Fruit fly (Drosophila melanogaster): ENCODE data around the gene Pa1.

The Pa1 gene

DNA sequence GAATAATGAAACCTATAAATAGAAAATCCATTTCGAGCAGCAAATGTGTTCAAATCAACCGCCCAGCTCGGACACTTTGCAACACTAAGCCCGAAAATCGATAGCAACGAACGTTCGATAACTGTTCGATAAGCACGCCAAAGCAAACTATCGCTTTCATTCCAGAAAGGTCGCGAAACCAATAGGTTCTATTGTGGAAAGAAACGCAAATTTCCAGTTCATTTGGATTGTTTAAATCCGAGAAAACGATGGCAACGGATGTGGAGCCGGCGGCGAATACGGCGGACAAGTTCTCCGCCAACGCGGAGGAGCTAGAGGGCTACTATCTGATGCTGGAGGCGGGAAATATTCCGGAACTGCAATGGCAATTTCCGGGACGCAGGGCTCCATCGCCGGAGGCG is at the start of gene Pa1:
Pa1 (plus strand) TSS at position 156 of the 401 bp plus-strand sequence.
- no peak for TF ChIP-seq insv (optimal IDR thresholded peaks at IDR 0.05)
- no peak for TF ChIP-seq psq (optimal IDR thresholded peaks at IDR 0.05)
- TF ChIP-seq ttk (optimal IDR thresholded peaks at IDR 0.05) = no peak
- no peak for TF ChIP-seq Myc (optimal IDR thresholded peaks at IDR 0.05)
- TF ChIP-seq Sin3A (optimal IDR thresholded peaks at IDR 0.05) = no peak
- no peak for TF ChIP-seq h (optimal IDR thresholded peaks at IDR 0.05)

dm6 chrX:11311108-11311507 is 47.9 kb upstream of the Pa1 start, which contains the start of gene Ir10a:
TSS of gene Ir10a (minus strand) at chrX:11311208.
- TF ChIP-seq h (optimal IDR thresholded peaks at IDR 0.05) = no peak
- no peak for TF ChIP-seq psq (optimal IDR thresholded peaks at IDR 0.05)
- no peak for TF ChIP-seq Myc (optimal IDR thresholded peaks at IDR 0.05)

- no peak for TF ChIP-seq insv (optimal IDR thresholded peaks at IDR 0.05)
- no peak for TF ChIP-seq ttk (optimal IDR thresholded peaks at IDR 0.05)
- no peak for TF ChIP-seq h (optimal IDR thresholded peaks at IDR 0.05)
- no peak for TF ChIP-seq Myc (optimal IDR thresholded peaks at IDR 0.05)
- TF ChIP-seq psq (optimal IDR thresholded peaks at IDR 0.05) = no peak
- no peak for TF ChIP-seq Sin3A (optimal IDR thresholded peaks at IDR 0.05)
Observed at dm6 chrX:11319916-11320315, 39.1 kb upstream of the Pa1 start.

- no peak for TF ChIP-seq psq (optimal IDR thresholded peaks at IDR 0.05)
- no peak for TF ChIP-seq h (optimal IDR thresholded peaks at IDR 0.05)
- no peak for TF ChIP-seq ttk (optimal IDR thresholded peaks at IDR 0.05)
- TF ChIP-seq insv (optimal IDR thresholded peaks at IDR 0.05) = no peak
Observed at dm6 chrX:11322257-11322656, 36.8 kb upstream of the Pa1 start, which contains the start of gene sisA. TSS of gene sisA (minus strand) at chrX:11322357.

dm6 chrX:11322659-11323058 is 36.4 kb upstream of the Pa1 start:
- no peak for TF ChIP-seq ttk (optimal IDR thresholded peaks at IDR 0.05)
- TF ChIP-seq psq (optimal IDR thresholded peaks at IDR 0.05) = no peak
- TF ChIP-seq h (optimal IDR thresholded peaks at IDR 0.05) = no peak
- no peak for TF ChIP-seq Myc (optimal IDR thresholded peaks at IDR 0.05)
- no peak for TF ChIP-seq insv (optimal IDR thresholded peaks at IDR 0.05)
- no peak for TF ChIP-seq Sin3A (optimal IDR thresholded peaks at IDR 0.05)

dm6 chrX:11325175-11325768 is 33.8 kb upstream of the Pa1 start, which contains the start of gene Gapvd1:
TSS of gene Gapvd1 (plus strand) at chrX:11325385.
- TF ChIP-seq ttk (optimal IDR thresholded peaks at IDR 0.05) (no peak), psq (optimal IDR thresholded peaks at IDR 0.05) (no peak), Myc (optimal IDR thresholded peaks at IDR 0.05) (no peak), h (optimal IDR thresholded peaks at IDR 0.05) (no peak), insv (optimal IDR thresholded peaks at IDR 0.05) (no peak), Sin3A (optimal IDR thresholded peaks at IDR 0.05) (no peak)

DNA sequence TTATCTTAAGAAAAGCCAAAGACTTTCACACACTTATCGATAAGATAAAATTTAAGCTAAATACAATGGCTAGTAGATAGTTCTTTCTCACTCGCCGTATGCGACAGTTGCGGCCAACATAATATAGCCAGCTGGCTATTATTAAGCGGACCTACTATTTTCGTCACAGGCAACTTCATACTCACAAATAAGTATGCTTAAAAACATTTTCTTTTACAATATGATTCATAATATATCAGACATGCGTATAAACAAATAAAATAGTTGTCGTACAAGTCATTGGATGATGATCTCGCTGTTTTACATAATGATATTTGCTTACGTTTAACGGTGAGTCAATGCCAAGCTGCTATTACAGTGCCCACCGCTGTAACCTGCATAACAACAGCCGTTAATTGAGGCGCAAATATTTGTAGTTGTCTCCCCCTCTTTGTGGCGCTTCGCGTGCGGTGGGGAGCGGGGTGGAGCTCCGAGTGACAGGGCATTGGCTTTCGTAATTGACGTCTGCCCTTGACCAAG is 32.8 kb upstream of the Pa1 start:
- TF ChIP-seq h (optimal IDR thresholded peaks at IDR 0.05) (no peak), Myc (optimal IDR thresholded peaks at IDR 0.05) (no peak), insv (optimal IDR thresholded peaks at IDR 0.05) (no peak), ttk (optimal IDR thresholded peaks at IDR 0.05) (no peak)

- no peak for TF ChIP-seq Sin3A (optimal IDR thresholded peaks at IDR 0.05)
- TF ChIP-seq Myc (optimal IDR thresholded peaks at IDR 0.05) = no peak
- TF ChIP-seq ttk (optimal IDR thresholded peaks at IDR 0.05) = no peak
- no peak for TF ChIP-seq psq (optimal IDR thresholded peaks at IDR 0.05)
- TF ChIP-seq h (optimal IDR thresholded peaks at IDR 0.05) = no peak
- TF ChIP-seq insv (optimal IDR thresholded peaks at IDR 0.05) = no peak
Observed at dm6 chrX:11338047-11338747, 20.8 kb upstream of the Pa1 start.

DNA sequence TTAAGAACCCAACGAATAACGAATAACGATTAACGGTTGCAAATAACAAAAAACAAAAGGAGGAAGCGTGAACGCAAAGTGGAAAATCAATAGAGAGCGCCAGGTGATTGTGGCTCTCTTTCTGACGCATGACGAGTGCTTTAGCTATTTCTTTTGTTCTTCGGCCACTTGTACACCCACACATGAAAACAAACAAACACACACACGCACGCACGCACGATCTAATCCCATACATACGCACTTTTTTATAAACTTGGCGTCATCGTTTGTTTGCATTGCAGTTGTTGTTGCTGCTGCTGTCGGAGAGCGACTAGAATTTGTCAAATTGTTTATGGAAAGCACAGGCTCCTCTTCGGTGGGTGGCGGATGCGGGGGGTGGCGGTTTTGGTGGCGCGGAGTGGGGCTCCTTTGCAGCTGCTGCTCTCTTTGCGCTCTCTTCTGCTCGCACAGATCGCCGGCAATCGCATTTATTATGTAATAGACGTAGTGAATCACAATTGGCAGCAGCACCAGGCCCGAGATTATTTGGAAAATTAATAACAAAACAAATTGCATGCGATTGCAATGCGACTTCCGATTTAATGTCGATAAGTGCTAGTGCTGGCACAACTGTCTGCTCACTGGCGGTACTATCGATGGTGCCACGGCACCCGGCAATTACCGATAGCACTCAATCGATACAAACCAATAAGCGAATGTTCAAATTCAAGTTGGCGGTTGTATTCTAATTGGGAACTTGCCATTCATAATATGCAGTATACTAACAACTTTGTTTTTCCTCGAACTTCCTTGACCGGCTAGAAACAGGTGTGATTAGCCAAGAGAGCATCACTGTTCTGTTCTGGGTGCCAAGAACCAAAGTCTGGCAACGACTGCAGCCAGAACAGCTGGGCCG is 19.8 kb upstream of the Pa1 start:
- TF ChIP-seq h (optimal IDR thresholded peaks at IDR 0.05) = no peak

DNA sequence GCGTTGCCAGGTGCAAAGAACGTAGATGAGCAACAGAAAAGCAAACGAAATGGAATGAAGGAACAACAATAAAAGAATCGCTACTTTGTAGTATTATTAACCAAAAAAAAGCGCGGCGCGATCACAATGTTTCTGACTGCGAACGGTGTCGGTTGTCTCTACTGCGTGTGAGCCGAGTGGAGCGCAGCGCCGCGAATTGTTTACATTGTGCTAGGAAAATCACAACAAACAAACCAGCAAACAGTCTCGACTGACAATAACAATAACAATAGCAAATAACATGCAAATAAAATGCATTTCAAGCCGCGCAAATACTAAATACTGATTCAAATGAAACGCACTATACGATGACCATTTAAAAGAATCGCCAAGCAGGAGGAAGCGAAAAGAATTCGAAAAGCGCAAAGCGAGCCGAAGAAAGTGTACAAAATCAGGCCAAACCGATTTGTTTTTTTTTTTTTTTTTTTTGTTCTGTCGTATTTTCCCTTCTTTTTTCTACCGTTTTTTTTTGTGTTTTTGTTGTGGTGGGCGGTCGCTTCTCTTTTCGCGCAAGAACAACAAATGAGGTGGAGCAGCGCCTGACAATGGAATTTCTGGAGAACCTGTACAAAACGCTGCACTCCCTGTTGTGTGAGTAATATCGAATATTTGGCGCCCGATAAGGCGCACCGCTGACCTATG is 19.0 kb upstream of the Pa1 start, which contains the start of the genes CG34348 and Kap3:
CG34348 (plus strand) TSS at position 6 of the 681 bp plus-strand sequence.
Kap3 (minus strand) TSS at position 217 of the 681 bp plus-strand sequence.
- no peak for TF ChIP-seq Myc (optimal IDR thresholded peaks at IDR 0.05)
- no peak for TF ChIP-seq Sin3A (optimal IDR thresholded peaks at IDR 0.05)
- TF ChIP-seq insv (optimal IDR thresholded peaks at IDR 0.05) = no peak
- no peak for TF ChIP-seq ttk (optimal IDR thresholded peaks at IDR 0.05)
- TF ChIP-seq psq (optimal IDR thresholded peaks at IDR 0.05) = no peak
- no peak for TF ChIP-seq h (optimal IDR thresholded peaks at IDR 0.05)

DNA sequence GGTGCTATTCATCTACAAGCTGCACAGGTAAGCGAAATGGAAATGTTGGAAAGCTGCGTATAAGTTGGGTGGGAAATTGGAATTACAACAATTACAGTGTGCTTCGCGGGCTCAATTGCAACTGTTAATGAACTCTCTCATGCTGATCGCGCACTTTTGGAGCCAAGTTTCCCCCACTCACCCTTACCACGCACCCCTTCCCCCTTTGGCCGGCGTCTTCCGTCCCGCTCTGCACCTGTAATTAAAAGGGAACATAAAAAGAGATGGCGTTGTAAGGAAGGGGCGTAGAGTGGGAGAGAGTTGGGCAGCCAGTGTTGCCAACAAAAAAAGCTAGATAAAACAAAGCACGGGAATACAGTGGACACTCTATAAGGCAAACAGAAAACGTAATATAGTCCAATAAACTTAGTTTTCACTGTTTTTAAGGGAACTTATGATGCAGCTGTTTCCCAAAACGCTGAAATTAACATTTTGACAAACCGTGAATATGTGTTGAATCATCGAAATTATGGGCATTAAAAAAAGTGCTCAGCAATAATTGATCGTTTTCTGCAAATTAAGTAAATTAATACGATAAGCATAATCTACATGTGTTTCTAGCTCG is 18.2 kb upstream of the Pa1 start:
- TF ChIP-seq insv (optimal IDR thresholded peaks at IDR 0.05) (no peak), Sin3A (optimal IDR thresholded peaks at IDR 0.05) (no peak), h (optimal IDR thresholded peaks at IDR 0.05) (no peak), psq (optimal IDR thresholded peaks at IDR 0.05) (no peak), ttk (optimal IDR thresholded peaks at IDR 0.05) (no peak), Myc (optimal IDR thresholded peaks at IDR 0.05) (no peak)

Data from Kc167 (cell line).